Worm (Caenorhabditis elegans): Measurements from ENCODE around the gene srx-80.

DNA sequence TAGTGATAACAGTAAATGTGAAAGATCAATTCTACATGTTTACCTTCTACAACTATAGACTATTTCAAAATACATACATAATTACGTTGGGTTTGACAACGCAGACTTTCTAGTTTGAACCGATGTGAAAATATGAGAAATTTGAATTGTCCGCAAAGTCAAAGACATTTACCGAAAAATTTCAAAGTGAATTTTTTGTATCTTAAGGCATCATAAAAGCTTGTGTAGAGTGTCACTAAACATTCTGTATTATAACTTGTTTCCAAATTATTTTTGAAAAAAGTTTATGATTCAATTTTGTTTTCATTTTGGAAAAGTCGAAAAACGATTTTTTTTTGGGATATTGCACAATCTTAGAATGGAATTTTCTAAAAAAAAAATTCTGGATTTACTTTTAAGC lies 42.1 kb downstream of the srx-80 start:
- TF ChIP-seq aly-2 (tag; optimal IDR thresholded peaks at IDR 0.05) (no peak), zag-1 (tag; optimal IDR thresholded peaks at IDR 0.05) (no peak), egl-27 (tag; optimal IDR thresholded peaks at IDR 0.05) (no peak), F13H6.1 (tag; optimal IDR thresholded peaks at IDR 0.05) (no peak), fos-1 (tag; optimal IDR thresholded peaks at IDR 0.05) (no peak), C34F6.9 (tag; optimal IDR thresholded peaks at IDR 0.05) (no peak), lin-39 (tag; optimal IDR thresholded peaks at IDR 0.05) (no peak), ama-1 (optimal IDR thresholded peaks at IDR 0.05) (no peak), ztf-1 (GFP tag; conservative IDR thresholded peaks at IDR 0.05) (no peak)
